Fruit fly (Drosophila melanogaster) whole organism, embryonic: ENCODE measurements around the gene CG33514.

Experiments used
- Adf1 ChIP-seq: fragments of 200-800 bp; sonication (Bioruptor generic); IDR thresholded peaks from 2 replicates; pipeline ENCODE4 v1.3.6; 2022; ENCODE audit warnings: missing biosample characterization, missing genetic modification characterization
- Atf6 ChIP-seq: fragments of 200-800 bp; sonication (Bioruptor generic); IDR thresholded peaks from 2 replicates; pipeline ENCODE4 v1.3.6; 2022; ENCODE audit warnings: missing biosample characterization, missing genetic modification characterization
- Bgb ChIP-seq: fragments of 200-800 bp; sonication (Bioruptor generic); IDR thresholded peaks from 2 replicates; pipeline ENCODE4 v1.3.6; 2022; ENCODE audit warnings: missing biosample characterization, missing genetic modification characterization; ENCODE audit not compliant: partially characterized antibody
- CG10209 ChIP-seq: fragments of 200-800 bp; sonication (Bioruptor generic); optimal IDR thresholded peaks from 3 replicates; lab custom pipeline; 2017; ENCODE audit warnings: missing biosample characterization, mild to moderate bottlenecking, missing genetic modification characterization, missing genetic modification reagents
- CG10267 ChIP-seq: fragments of 200-800 bp; sonication (Bioruptor generic); optimal IDR thresholded peaks from 2 replicates; lab custom pipeline; 2018; ENCODE audit warnings: missing biosample characterization, mild to moderate bottlenecking, missing genetic modification characterization, moderate library complexity
- CG10959 ChIP-seq: fragments of 200-800 bp; sonication (Bioruptor generic); IDR thresholded peaks from 2 replicates; pipeline ENCODE4 v1.3.6; 2022; ENCODE audit warnings: missing biosample characterization, missing genetic modification characterization
- CG12769 ChIP-seq: fragments of 200-800 bp; sonication (Bioruptor generic); optimal IDR thresholded peaks from 2 replicates; lab custom pipeline; 2019; ENCODE audit warnings: missing biosample characterization, mild to moderate bottlenecking, missing genetic modification characterization, moderate library complexity
- CG13775 ChIP-seq: fragments of 200-800 bp; sonication (Bioruptor generic); optimal IDR thresholded peaks from 3 replicates; lab custom pipeline; 2017; ENCODE audit warnings: missing biosample characterization, mild to moderate bottlenecking, missing genetic modification characterization
- CG17568 ChIP-seq: fragments of 200-800 bp; sonication (Bioruptor generic); optimal IDR thresholded peaks from 2 replicates; lab custom pipeline; 2018; ENCODE audit warnings: missing biosample characterization, mild to moderate bottlenecking, missing genetic modification characterization, moderate library complexity
- CG2199 ChIP-seq: fragments of 200-800 bp; sonication (Bioruptor generic); IDR thresholded peaks from 3 replicates; pipeline ENCODE4 v1.3.6; 2022; ENCODE audit warnings: missing biosample characterization, missing genetic modification characterization
- CG2889 ChIP-seq: fragments of 200-800 bp; sonication (Bioruptor generic); IDR thresholded peaks from 3 replicates; pipeline ENCODE4 v1.3.6; 2022; ENCODE audit warnings: missing biosample characterization, missing genetic modification characterization
- CG30431 ChIP-seq: fragments of 200-800 bp; sonication (Bioruptor generic); optimal IDR thresholded peaks from 2 replicates; lab custom pipeline; 2017; ENCODE audit warnings: missing biosample characterization, missing genetic modification characterization
- CG31224 ChIP-seq: fragments of 200-800 bp; sonication (Bioruptor generic); IDR thresholded peaks from 2 replicates; pipeline ENCODE4 v1.3.6; 2022; ENCODE audit warnings: missing biosample characterization, missing genetic modification characterization
- CG32767 ChIP-seq: fragments of 200-800 bp; sonication (Bioruptor generic); IDR thresholded peaks from 2 replicates; pipeline ENCODE4 v1.3.6; 2022; ENCODE audit warnings: missing biosample characterization, missing genetic modification characterization
- CG34224 ChIP-seq: fragments of 200-800 bp; sonication (Bioruptor generic); IDR thresholded peaks from 3 replicates; pipeline ENCODE4 v1.3.6; 2022; ENCODE audit warnings: missing biosample characterization, missing genetic modification characterization; ENCODE audit not compliant: partially characterized antibody
- CG34376 ChIP-seq: fragments of 200-800 bp; sonication (Bioruptor generic); optimal IDR thresholded peaks from 2 replicates; lab custom pipeline; 2018; ENCODE audit warnings: missing biosample characterization, mild to moderate bottlenecking, missing genetic modification characterization
- CG5180 ChIP-seq: fragments of 200-800 bp; sonication (Bioruptor generic); optimal IDR thresholded peaks from 3 replicates; lab custom pipeline; 2017; ENCODE audit warnings: missing biosample characterization, missing genetic modification characterization, mild to moderate bottlenecking, moderate library complexity, missing genetic modification reagents
- CG6272 ChIP-seq: fragments of 200-800 bp; sonication (Bioruptor generic); IDR thresholded peaks from 2 replicates; pipeline ENCODE4 v1.3.6; 2022; ENCODE audit warnings: missing biosample characterization, missing genetic modification characterization
- CG6654 ChIP-seq: fragments of 200-800 bp; sonication (Bioruptor generic); optimal IDR thresholded peaks from 2 replicates; lab custom pipeline; 2017; ENCODE audit warnings: missing biosample characterization, mild to moderate bottlenecking, missing genetic modification characterization
- CG7271 ChIP-seq: fragments of 200-800 bp; sonication (Bioruptor generic); optimal IDR thresholded peaks from 2 replicates; lab custom pipeline; 2018; ENCODE audit warnings: missing biosample characterization, mild to moderate bottlenecking, missing genetic modification characterization, moderate library complexity
- CG7372 ChIP-seq: fragments of 200-800 bp; sonication (Bioruptor generic); IDR thresholded peaks from 2 replicates; pipeline ENCODE4 v1.3.6; 2022; ENCODE audit warnings: missing biosample characterization, missing genetic modification characterization
- CG7963 ChIP-seq: fragments of 200-800 bp; sonication (Bioruptor generic); IDR thresholded peaks from 3 replicates; pipeline ENCODE4 v1.3.6; 2022; ENCODE audit warnings: missing biosample characterization, missing genetic modification characterization; ENCODE audit not compliant: partially characterized antibody
- CG9817 ChIP-seq: fragments of 200-800 bp; sonication (Bioruptor generic); optimal IDR thresholded peaks from 2 replicates; lab custom pipeline; 2018; ENCODE audit warnings: missing biosample characterization, mild to moderate bottlenecking, missing genetic modification characterization, moderate library complexity
- Camta ChIP-seq: fragments of 200-800 bp; sonication (Bioruptor generic); optimal IDR thresholded peaks from 2 replicates; lab custom pipeline; 2016; ENCODE audit warnings: missing biosample characterization, missing genetic modification characterization
- Deaf1 ChIP-seq: fragments of 200-800 bp; optimal IDR thresholded peaks from 3 replicates; lab custom pipeline; 2019; ENCODE audit warnings: missing biosample characterization, mild to moderate bottlenecking, missing genetic modification characterization, moderate library complexity
- Dip2 ChIP-seq: fragments of 200-800 bp; sonication (Bioruptor generic); IDR thresholded peaks from 2 replicates; pipeline ENCODE4 v1.3.6; 2022; ENCODE audit warnings: missing biosample characterization, missing genetic modification characterization
- Eip74EF ChIP-seq, 2 experiments: fragments of 200-800 bp in 1 of 2; fragments of >200 bp in 1 of 2; sonication (Bioruptor generic) in 1 of 2; optimal IDR thresholded peaks; 2 replicates each; lab custom pipeline; 2017 to 2019; ENCODE audit warnings: missing biosample characterization in 2 of 2, missing genetic modification characterization in 2 of 2, mild to moderate bottlenecking in 1 of 2, moderate library complexity in 1 of 2
- HmgZ ChIP-seq: fragments of 200-800 bp; sonication (Bioruptor generic); optimal IDR thresholded peaks from 2 replicates; lab custom pipeline; 2018; ENCODE audit warnings: missing biosample characterization, mild to moderate bottlenecking, missing genetic modification characterization
- Hmr ChIP-seq: fragments of 200-800 bp; sonication (Bioruptor generic); optimal IDR thresholded peaks from 3 replicates; lab custom pipeline; 2017; ENCODE audit warnings: mild to moderate bottlenecking, missing biosample characterization, missing genetic modification reagents, missing genetic modification characterization
- Med ChIP-seq: fragments of 200-800 bp; sonication (Bioruptor generic); peaks from one replicate; lab custom pipeline; 2016; ENCODE audit warnings: missing biosample characterization, missing genetic modification characterization, mild to moderate bottlenecking, inconsistent platforms, moderate library complexity
- Nf-YA ChIP-seq: fragments of 200-800 bp; sonication (Bioruptor generic); IDR thresholded peaks from 2 replicates; pipeline ENCODE4 v1.3.6; 2022; ENCODE audit warnings: missing biosample characterization, missing genetic modification characterization
- Nf-YC ChIP-seq: fragments of 200-800 bp; optimal IDR thresholded peaks from 3 replicates; lab custom pipeline; 2019; ENCODE audit warnings: missing biosample characterization, mild to moderate bottlenecking, missing genetic modification characterization, moderate library complexity
- Ptx1 ChIP-seq: fragments of 200-800 bp; sonication (Bioruptor generic); IDR thresholded peaks from 2 replicates; pipeline ENCODE4 v1.3.6; 2022; ENCODE audit warnings: missing biosample characterization, missing genetic modification characterization
- Six4 ChIP-seq: fragments of 200-800 bp; sonication (Bioruptor generic); optimal IDR thresholded peaks from 2 replicates; lab custom pipeline; 2016; ENCODE audit warnings: missing biosample characterization, missing genetic modification characterization
- ato ChIP-seq: fragments of 200-800 bp; sonication (Bioruptor generic); IDR thresholded peaks from 2 replicates; pipeline ENCODE4 v1.3.6; 2022; ENCODE audit warnings: missing biosample characterization, missing genetic modification characterization; ENCODE audit not compliant: partially characterized antibody
- ci ChIP-seq: fragments of 200-800 bp; sonication (Bioruptor generic); IDR thresholded peaks from 3 replicates; pipeline ENCODE4 v1.3.6; 2022; ENCODE audit warnings: missing biosample characterization, missing genetic modification characterization
- da ChIP-seq: fragments of 200-800 bp; sonication (Bioruptor generic); optimal IDR thresholded peaks from 2 replicates; lab custom pipeline; 2016; ENCODE audit warnings: missing biosample characterization, missing genetic modification characterization
- fd64A ChIP-seq: fragments of 200-800 bp; sonication (Bioruptor generic); optimal IDR thresholded peaks from 3 replicates; lab custom pipeline; 2018; ENCODE audit warnings: missing biosample characterization, mild to moderate bottlenecking, missing genetic modification characterization
- hb ChIP-seq: fragments of 200-800 bp; sonication (Bioruptor generic); IDR thresholded peaks from 3 replicates; pipeline ENCODE4 v1.3.6; 2022; ENCODE audit warnings: missing biosample characterization, missing genetic modification characterization; ENCODE audit not compliant: partially characterized antibody
- lov ChIP-seq, 2 experiments: fragments of 200-800 bp in 1 of 2; fragments of >200 bp in 1 of 2; sonication (Bioruptor generic) in 1 of 2; IDR thresholded peaks in 1 of 2; optimal IDR thresholded peaks in 1 of 2; 2 replicates in 1 of 2; 3 replicates in 1 of 2; pipeline versions ENCODE4 v1.3.6 to Lab custom; 2017 to 2022; ENCODE audit warnings: missing biosample characterization in 1 of 2, missing genetic modification characterization in 1 of 2
- nerfin-1 ChIP-seq: fragments of 200-800 bp; sonication (Bioruptor generic); optimal IDR thresholded peaks from 3 replicates; lab custom pipeline; 2019; ENCODE audit warnings: missing biosample characterization, mild to moderate bottlenecking, missing genetic modification characterization, moderate library complexity
- sens ChIP-seq: fragments of 200-800 bp; sonication (Bioruptor generic); peaks from one replicate; lab custom pipeline; 2016; ENCODE audit warnings: missing biosample characterization, missing genetic modification characterization
- slp2 ChIP-seq: fragments of 200-800 bp; sonication (Bioruptor generic); optimal IDR thresholded peaks from 2 replicates; lab custom pipeline; 2016; ENCODE audit warnings: missing biosample characterization, missing genetic modification characterization
- sna ChIP-seq: fragments of 200-800 bp; sonication (Bioruptor generic); IDR thresholded peaks from 2 replicates; pipeline ENCODE4 v1.3.6; 2022; ENCODE audit warnings: missing biosample characterization, missing genetic modification characterization; ENCODE audit not compliant: partially characterized antibody
- so ChIP-seq: fragments of 200-800 bp; sonication (Bioruptor generic); IDR thresholded peaks from 3 replicates; pipeline ENCODE4 v1.3.6; 2022; ENCODE audit warnings: missing biosample characterization, missing genetic modification characterization
- trem ChIP-seq: fragments of 200-800 bp; optimal IDR thresholded peaks from 3 replicates; lab custom pipeline; 2019; ENCODE audit warnings: missing biosample characterization, mild to moderate bottlenecking, missing genetic modification characterization, moderate library complexity
- tup ChIP-seq: fragments of 200-800 bp; sonication (Bioruptor generic); optimal IDR thresholded peaks from 2 replicates; lab custom pipeline; 2016; ENCODE audit warnings: missing biosample characterization, mild to moderate bottlenecking, missing genetic modification characterization, moderate library complexity

The CG33514 gene

DNA sequence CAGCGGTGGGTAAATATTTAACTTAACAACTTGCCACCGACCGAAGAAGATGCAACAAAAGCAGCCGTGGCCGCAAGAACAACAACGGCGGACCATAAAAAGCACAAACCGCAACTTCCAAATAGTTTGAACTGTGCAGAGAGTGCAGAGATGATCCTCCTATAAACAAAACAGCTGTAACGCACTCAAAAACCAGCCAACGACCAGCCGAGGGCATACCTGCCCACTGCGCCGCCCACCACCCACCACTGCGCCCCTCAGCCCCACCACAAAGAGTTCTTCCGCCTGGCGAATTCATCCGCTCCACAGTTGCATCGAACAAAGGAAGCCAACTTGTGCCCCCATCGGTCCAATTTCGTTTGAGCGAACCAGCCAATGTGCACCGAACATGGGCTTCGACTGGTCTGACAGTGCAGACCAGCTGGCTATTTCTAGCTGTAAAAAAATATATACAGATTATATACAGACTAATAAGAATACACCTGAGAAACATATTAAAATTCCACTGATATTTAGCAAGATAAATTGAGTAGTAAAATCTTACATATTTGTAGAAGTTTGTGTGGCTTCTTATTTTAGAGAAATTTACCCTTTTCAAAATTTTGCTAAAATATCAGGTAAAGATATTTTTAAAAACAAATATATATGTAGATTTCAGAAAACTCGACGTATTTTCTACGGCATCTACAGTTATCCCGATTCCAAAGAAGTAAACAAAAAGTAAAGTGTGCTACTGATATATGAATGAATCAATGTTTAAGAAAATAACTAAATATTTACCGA is 18.5 kb downstream of the CG33514 start (continued):
- TF ChIP-seq Bgb (GFP tag; lab: Robert Waterston, UW) = 0 out of 2 replicates have a peak, but pooled peaks have one; percentile 31
- TF ChIP-seq CG17568 (GFP tag; lab: Kevin White, UChicago) = no peak
- no peak for TF ChIP-seq trem (tag; lab: Kevin White, UChicago)
- no peak for TF ChIP-seq Camta (GFP tag; lab: Kevin White, UChicago)
- TF ChIP-seq CG12769 (tag; lab: Kevin White, UChicago) = no peak
- TF ChIP-seq CG34376 (GFP tag; lab: Kevin White, UChicago) = no peak
- TF ChIP-seq CG10959 (GFP tag; lab: Robert Waterston, UW) = 0 out of 2 replicates have a peak, but pooled peaks have one; percentile 43
- TF ChIP-seq CG7963 (GFP tag; lab: Robert Waterston, UW) = 0 out of 3 replicates have a peak, but pooled peaks have one; percentile 21
- no peak for TF ChIP-seq Six4 (GFP tag; lab: Kevin White, UChicago)
- no peak for TF ChIP-seq CG7372 (GFP tag; lab: Robert Waterston, UW)
- no peak for TF ChIP-seq CG30431 (GFP tag; lab: Kevin White, UChicago)
- no peak for TF ChIP-seq CG10267
- peak; percentile 14 for TF ChIP-seq Nf-YC (tag; lab: Kevin White, UChicago)
- TF ChIP-seq CG10209 = no peak
- TF ChIP-seq slp2 (GFP tag; lab: Kevin White, UChicago) = no peak
- TF ChIP-seq Adf1 (GFP tag; lab: Robert Waterston, UW) = no peak
- TF ChIP-seq CG13775 (GFP tag; lab: Kevin White, UChicago) = no peak
- TF ChIP-seq CG32767 (GFP tag; lab: Robert Waterston, UW) = no peak
- peak; percentile 55 for TF ChIP-seq CG6272 (GFP tag; lab: Robert Waterston, UW)
- no peak for TF ChIP-seq so (GFP tag; lab: Robert Waterston, UW)
- peak; percentile 7 for TF ChIP-seq sens (GFP tag; lab: Kevin White, UChicago)
- TF ChIP-seq CG34224 = no peak
- TF ChIP-seq CG31224 (GFP tag; lab: Robert Waterston, UW) = no peak
- no peak for TF ChIP-seq Atf6 (GFP tag; lab: Robert Waterston, UW)
- no peak for TF ChIP-seq tup (GFP tag; lab: Kevin White, UChicago)
- TF ChIP-seq CG6654 (GFP tag; lab: Kevin White, UChicago) = no peak
- TF ChIP-seq CG2889 (GFP tag; lab: Robert Waterston, UW) = 0 out of 3 replicates have a peak, but pooled peaks have one; percentile 24
- 0 out of 3 replicates have a peak, but pooled peaks have one; percentile 57 for TF ChIP-seq CG2199
- no peak for TF ChIP-seq CG9817 (tag; lab: Kevin White, UChicago)
- 0 out of 2 replicates have a peak, but pooled peaks have one; percentile 7 for TF ChIP-seq Dip2 (GFP tag; lab: Robert Waterston, UW)
- no peak for TF ChIP-seq Hmr (GFP tag; lab: Kevin White, UChicago)
- TF ChIP-seq da (GFP tag; lab: Kevin White, UChicago) = no peak
- TF ChIP-seq Ptx1 (GFP tag; lab: Robert Waterston, UW) = no peak

DNA sequence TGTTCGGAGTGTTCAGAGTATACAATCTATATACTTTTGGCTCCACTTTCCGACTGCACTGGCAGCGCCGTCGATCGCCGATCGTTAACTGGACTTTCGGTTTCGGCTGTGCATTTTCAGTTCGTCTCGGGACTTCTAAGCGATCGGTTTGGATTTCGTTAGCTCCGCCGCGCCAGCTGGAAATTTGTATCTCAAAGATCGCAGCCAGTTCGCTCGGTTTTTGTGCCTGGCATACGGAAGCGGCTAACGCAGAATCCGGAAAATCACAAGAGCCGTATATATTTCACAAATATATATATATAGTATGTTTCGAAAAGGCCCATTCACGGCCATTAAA is 19.1 kb downstream of the CG33514 start, which contains the start of gene slow:
Gene slow (plus strand): TSS at position 117 of the 337 bp plus-strand sequence.
- peak; percentile 88 for TF ChIP-seq CG5180 (GFP tag; lab: Kevin White, UChicago)
- 0 out of 3 replicates have a peak, but pooled peaks have one; percentile 51 for TF ChIP-seq ci (GFP tag; lab: Robert Waterston, UW)
- peak; percentile 36; the same call in 1 of the 2 replicates for TF ChIP-seq Nf-YA
- peak; percentile 1 for TF ChIP-seq nerfin-1
- peak; percentile 59 for TF ChIP-seq Med (GFP tag; lab: Kevin White, UChicago)
- 0 out of 3 replicates have a peak, but pooled peaks have one; percentile 14 for TF ChIP-seq CG2199
- TF ChIP-seq Deaf1 (tag; lab: Kevin White, UChicago) = peak; percentile 92
- TF ChIP-seq Eip74EF (GFP tag; optimal IDR thresholded peaks at IDR 0.05; lab: Kevin White, UChicago) = peak in 1 of 2 experiments; percentile 7
- TF ChIP-seq fd64A (GFP tag; lab: Kevin White, UChicago) = peak; percentile 32
- peak; percentile 58 for TF ChIP-seq CG7271 (tag; lab: Kevin White, UChicago)
- 0 out of 3 replicates have a peak, but pooled peaks have one; percentile 20 for TF ChIP-seq hb (GFP tag; lab: Robert Waterston, UW)
- TF ChIP-seq lov (optimal IDR thresholded peaks at IDR 0.05; lab: Kevin White, UChicago) = no peak
- 0 out of 3 replicates have a peak, but pooled peaks have one; percentile 6 for TF ChIP-seq lov (GFP tag; IDR thresholded peaks at IDR 0.05; lab: Robert Waterston, UW)
- TF ChIP-seq ato (GFP tag; lab: Robert Waterston, UW) = peak; percentile 41; the same call in 1 of the 2 replicates
- TF ChIP-seq sna (GFP tag; lab: Robert Waterston, UW) = no peak
- no peak for TF ChIP-seq HmgZ (tag; lab: Kevin White, UChicago)
